Worm (Caenorhabditis elegans): ENCODE data around the gene F54C4.4.
"Not testable (repeated sequence)": the region's sequence is repeated elsewhere in the genome, so short reads cannot be mapped to it uniquely, and the experiment has no call there.

DNA sequence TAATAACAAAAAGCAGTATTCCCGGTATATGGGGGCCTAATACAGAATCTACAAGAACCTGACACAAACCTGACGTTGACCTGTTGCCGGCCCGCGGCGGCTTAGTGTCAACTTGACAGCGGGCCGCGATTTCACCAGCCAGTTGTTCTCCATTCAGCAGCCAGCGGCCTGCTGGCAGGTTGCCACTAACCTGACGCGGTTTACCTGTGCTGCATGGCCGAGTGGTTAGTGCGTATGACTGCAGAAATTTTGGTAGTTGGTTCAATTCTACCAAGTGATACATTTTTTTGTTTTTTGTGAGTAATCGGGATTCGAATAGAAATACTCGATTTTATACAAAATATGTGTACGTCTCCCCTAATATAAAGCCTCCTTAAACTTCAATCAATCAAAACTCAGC, 28.5 kb downstream of the F54C4.4 start:
- TF ChIP-seq xnd-1 (tag; optimal IDR thresholded peaks at IDR 0.05); ztf-3 (GFP tag; optimal IDR thresholded peaks at IDR 0.05); aptf-3 (GFP tag; IDR thresholded peaks at IDR 0.05); unc-62 (GFP tag; optimal IDR thresholded peaks at IDR 0.05); hrde-1 (tag; optimal IDR thresholded peaks at IDR 0.05; ENCODE audit: borderline replicate concordance): not testable (repeated sequence)
